In the genomic region with DNA sequence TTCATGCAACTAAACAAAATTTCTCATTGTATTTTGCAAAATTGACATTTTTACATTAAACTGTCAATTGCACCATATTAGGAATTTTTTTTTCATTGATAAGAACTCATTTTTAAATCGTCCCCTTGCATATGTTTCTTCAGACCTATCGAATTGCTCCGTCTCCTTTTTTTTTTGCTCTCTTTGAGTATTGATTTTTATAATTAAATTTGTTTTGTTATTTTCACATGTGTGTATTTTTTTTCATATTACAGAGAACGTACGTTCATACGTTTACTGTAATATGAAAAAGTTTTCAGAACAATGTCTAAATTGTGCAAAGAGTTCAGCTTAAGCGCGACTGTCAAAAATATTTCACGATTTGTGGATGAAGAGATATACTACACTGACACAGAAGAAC, we compare ENCODE assay signal across 3 worm cellular contexts.
TF ChIP-seq lines count a peak whose summit lies in the region.

Gene math-14, plus strand, starts transcription at position 301 of the 400 bp plus-strand sequence.

TF ChIP-seq in whole organism, L3 larva, 47 proteins besides CTCF, POLR2A, EP300 and RAD21:
- TF ChIP-seq nhr-23 (tag; optimal IDR thresholded peaks at IDR 0.05; lab: Kevin White, UChicago) = no peak
- peak; percentile 29 for TF ChIP-seq elt-2 (tag; optimal IDR thresholded peaks at IDR 0.05; lab: Kevin White, UChicago)
- TF ChIP-seq ztf-4 (tag; optimal IDR thresholded peaks at IDR 0.05; lab: Kevin White, UChicago) = no peak
- TF ChIP-seq fos-1 (tag; optimal IDR thresholded peaks at IDR 0.05; lab: Kevin White, UChicago) = no peak

TF ChIP-seq in whole organism, L4 larva, 104 proteins besides CTCF, POLR2A, EP300 and RAD21:
- TF ChIP-seq daf-16 (GFP tag; optimal IDR thresholded peaks at IDR 0.05; lab: Kevin White, UChicago) (no peak), daf-16 (tag; optimal IDR thresholded peaks at IDR 0.05; lab: Kevin White, UChicago) (peak; percentile 24), duxl-1 (tag; optimal IDR thresholded peaks at IDR 0.05; lab: Kevin White, UChicago; ENCODE audit: poor library complexity) (no peak)

TF ChIP-seq in whole organism, young adult, 124 proteins besides CTCF, POLR2A, EP300 and RAD21:
- TF ChIP-seq ztf-6 (GFP tag; IDR thresholded peaks at IDR 0.05; lab: Robert Waterston, UW) (no peak), him-1 (tag; optimal IDR thresholded peaks at IDR 0.05; lab: Kevin White, UChicago) (no peak), nhr-80 (tag; optimal IDR thresholded peaks at IDR 0.05; lab: Kevin White, UChicago) (peak; percentile 49)
TF ChIP-seq in whole organism, young adult: peak in this region for 1.
